Fruit fly (Drosophila melanogaster): ENCODE results near the gene GATAd.

GATAd gene

DNA sequence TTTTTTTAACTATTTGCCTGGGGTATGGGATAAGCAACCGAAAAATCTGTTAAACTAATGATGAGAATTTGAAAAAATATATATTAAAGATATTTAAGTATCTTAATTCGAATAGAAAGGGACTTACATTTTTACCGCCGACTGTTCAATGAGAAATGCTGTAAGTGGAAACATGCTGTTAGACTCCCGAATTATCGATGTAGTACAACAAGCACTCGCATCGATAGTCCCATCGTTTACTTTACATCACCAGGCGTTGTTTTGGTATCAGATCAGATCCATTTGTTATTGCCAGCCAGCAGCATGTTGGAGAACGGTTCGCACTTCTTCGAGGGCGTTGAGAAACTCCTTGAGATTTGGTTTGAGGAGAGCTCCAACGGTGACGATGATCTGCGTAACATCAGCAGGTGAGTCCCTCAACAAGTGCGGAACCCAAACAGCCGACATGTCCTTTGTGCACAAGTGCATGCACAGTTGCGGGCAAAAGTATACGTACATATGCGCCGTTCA lies 5.7 kb downstream of the GATAd start, which contains the start of gene SamDC:
TSS of gene SamDC (plus strand) at position 246 of the 510 bp plus-strand sequence.
- TF ChIP-seq CG13624 (GFP tag; optimal IDR thresholded peaks at IDR 0.05) (peak; percentile 7), crc (GFP tag; optimal IDR thresholded peaks at IDR 0.05) (no peak), CG6854 (GFP tag; optimal IDR thresholded peaks at IDR 0.05) (peak; percentile 33), NFAT (GFP tag; IDR thresholded peaks at IDR 0.05) (peak; percentile 71; the same call in 1 of the 2 replicates), MESR4 (GFP tag; optimal IDR thresholded peaks at IDR 0.05) (peak; percentile 88), CG14441 (GFP tag; IDR thresholded peaks at IDR 0.05) (peak; percentile 5; the same call in 1 of the 2 replicates), pros (GFP tag; optimal IDR thresholded peaks at IDR 0.05) (peak; percentile 14), nerfin-2 (GFP tag; IDR thresholded peaks at IDR 0.05; ENCODE audit: partially characterized antibody) (peak; percentile 59; the same call in 1 of the 2 replicates), zf30C (GFP tag; optimal IDR thresholded peaks at IDR 0.05) (no peak), CG8290 (GFP tag; optimal IDR thresholded peaks at IDR 0.05) (peak; percentile 80), CG8290 (tag; optimal IDR thresholded peaks at IDR 0.05) (peak; percentile 1 to 79), CG6791 (GFP tag; IDR thresholded peaks at IDR 0.05; ENCODE audit: partially characterized antibody) (peak; percentile 87), CG18599 (GFP tag; optimal IDR thresholded peaks at IDR 0.05) (no peak), CG32532 (GFP tag; IDR thresholded peaks at IDR 0.05) (peak; percentile 42; the same call in 1 of the 2 replicates), CG2129 (GFP tag; IDR thresholded peaks at IDR 0.05; ENCODE audit: partially characterized antibody) (peak; percentile 57; the same call in 1 of the 2 replicates), CG2678 (tag; optimal IDR thresholded peaks at IDR 0.05) (peak; percentile 33), CG15601 (tag; optimal IDR thresholded peaks at IDR 0.05) (peak; percentile 59), HLH4C (GFP tag; IDR thresholded peaks at IDR 0.05; ENCODE audit: partially characterized antibody) (peak; percentile 76), Hsf (GFP tag; optimal IDR thresholded peaks at IDR 0.05) (peak; percentile 36), nmo (GFP tag; optimal IDR thresholded peaks at IDR 0.05) (peak; percentile 46), vnd (GFP tag; IDR thresholded peaks at IDR 0.05; ENCODE audit: partially characterized antibody) (peak; percentile 59; the same call in 2 of the 3 replicates), Adf1 (GFP tag; IDR thresholded peaks at IDR 0.05) (peak; percentile 27; the same call in 1 of the 2 replicates), mld (GFP tag; IDR thresholded peaks at IDR 0.05; ENCODE audit: partially characterized antibody) (peak; percentile 85), ci (GFP tag; IDR thresholded peaks at IDR 0.05) (peak; percentile 66; the same call in 2 of the 3 replicates), Dbx (GFP tag; IDR thresholded peaks at IDR 0.05) (peak; percentile 73; the same call in 2 of the 3 replicates), E2f1 (GFP tag; IDR thresholded peaks at IDR 0.05) (no peak), her (GFP tag; optimal IDR thresholded peaks at IDR 0.05) (peak; percentile 39), abd-A (tag; optimal IDR thresholded peaks at IDR 0.05) (no peak), lmd (GFP tag; IDR thresholded peaks at IDR 0.05) (no peak; the same call in 1 of the 2 replicates), Usf (GFP tag; optimal IDR thresholded peaks at IDR 0.05) (no peak), CG11695 (GFP tag; IDR thresholded peaks at IDR 0.05) (0 out of 3 replicates have a peak, but pooled peaks have one; percentile 39), sr (GFP tag; IDR thresholded peaks at IDR 0.05) (no peak), CG3407 (GFP tag; optimal IDR thresholded peaks at IDR 0.05) (no peak), Ptx1 (GFP tag; IDR thresholded peaks at IDR 0.05) (peak; percentile 44), Max (GFP tag; optimal IDR thresholded peaks at IDR 0.05) (peak; percentile 4), CG2712 (tag; optimal IDR thresholded peaks at IDR 0.05) (peak; percentile 53), CG3847 (GFP tag; IDR thresholded peaks at IDR 0.05) (no peak; the same call in none of the 2 replicates), CG11093 (GFP tag; IDR thresholded peaks at IDR 0.05) (no peak), CG6765 (GFP tag; optimal IDR thresholded peaks at IDR 0.05) (peak; percentile 31), BEAF-32 (GFP tag; optimal IDR thresholded peaks at IDR 0.05) (peak; percentile 88), CG13287 (GFP tag; IDR thresholded peaks at IDR 0.05; ENCODE audit: partially characterized antibody) (peak; percentile 79), dmrt99B (tag; optimal IDR thresholded peaks at IDR 0.05) (peak; percentile 26), chif (GFP tag; optimal IDR thresholded peaks at IDR 0.05) (peak in 1 of 2 experiments; percentile 24), CG30020 (tag; optimal IDR thresholded peaks at IDR 0.05) (peak; percentile 97), eve (GFP tag; optimal IDR thresholded peaks at IDR 0.05) (peak in 1 of 2 experiments; percentile 7), CG13894 (tag; optimal IDR thresholded peaks at IDR 0.05) (peak; percentile 66), gem (tag; optimal IDR thresholded peaks at IDR 0.05) (peak; percentile 76), CG10209 (GFP tag; optimal IDR thresholded peaks at IDR 0.05) (peak; percentile 36), YL-1 (GFP tag; optimal IDR thresholded peaks at IDR 0.05) (peak; percentile 61)

All from whole organism, embryonic.